Worm (Caenorhabditis elegans) whole organism, mixed stage, embryonic: ENCODE measurements around the gene C54C6.4.

Experiments
- M03D4.4 ChIP-seq: sonication (generic microtip); optimal IDR thresholded peaks from 2 replicates; lab custom pipeline; 2017; ENCODE audit warnings: mild to moderate bottlenecking, missing genetic modification characterization, missing compliant biosample characterization
- bed-3 ChIP-seq: fragments of 200-800 bp; sonication (Bioruptor generic); optimal IDR thresholded peaks from 3 replicates; lab custom pipeline; 2018; ENCODE audit warnings: mild to moderate bottlenecking, missing genetic modification characterization, moderate library complexity, missing compliant biosample characterization
- blmp-1 ChIP-seq: fragments of 150-350 bp; optimal IDR thresholded peaks from 2 replicates; lab custom pipeline; 2014; ENCODE audit warnings: missing biosample characterization, missing genetic modification characterization
- ceh-39 ChIP-seq: fragments of 150-350 bp; optimal IDR thresholded peaks from 2 replicates; lab custom pipeline; 2014; ENCODE audit warnings: missing biosample characterization, missing genetic modification characterization
- ceh-43 ChIP-seq: fragments of 200-800 bp; sonication (Bioruptor generic); optimal IDR thresholded peaks from 2 replicates; lab custom pipeline; 2018; ENCODE audit warnings: mild to moderate bottlenecking, missing genetic modification characterization, moderate library complexity, missing compliant biosample characterization
- ces-1 ChIP-seq: fragments of 150-350 bp; optimal IDR thresholded peaks from 2 replicates; lab custom pipeline; 2014; ENCODE audit warnings: missing biosample characterization, missing genetic modification reagents, missing genetic modification characterization
- cnd-1 ChIP-seq: fragments of 200-800 bp; sonication (Bioruptor generic); optimal IDR thresholded peaks from 2 replicates; lab custom pipeline; 2018; ENCODE audit warnings: mild to moderate bottlenecking, missing genetic modification characterization, missing compliant biosample characterization
- drap-1 ChIP-seq: fragments of 200-800 bp; sonication (Bioruptor generic); optimal IDR thresholded peaks from 3 replicates; lab custom pipeline; 2018; ENCODE audit warnings: mild to moderate bottlenecking, missing genetic modification characterization, missing compliant biosample characterization
- elt-1 ChIP-seq: sonication (generic microtip); optimal IDR thresholded peaks from 2 replicates; lab custom pipeline; 2017; ENCODE audit warnings: missing genetic modification characterization, mild to moderate bottlenecking, missing compliant biosample characterization, antibody characterized with exemption, moderate library complexity, borderline replicate concordance; ENCODE audit not compliant: insufficient read depth
- elt-3 ChIP-seq: fragments of 150-350 bp; optimal IDR thresholded peaks from 2 replicates; lab custom pipeline; 2014; ENCODE audit warnings: missing biosample characterization, missing genetic modification characterization
- flh-1 ChIP-seq: fragments of 200-800 bp; sonication (Bioruptor generic); optimal IDR thresholded peaks from 2 replicates; lab custom pipeline; 2018; ENCODE audit warnings: mild to moderate bottlenecking, missing genetic modification characterization, moderate library complexity, missing compliant biosample characterization
- ham-2 ChIP-seq: fragments of 200-800 bp; sonication (Bioruptor generic); optimal IDR thresholded peaks from 2 replicates; lab custom pipeline; 2018; ENCODE audit warnings: mild to moderate bottlenecking, missing genetic modification characterization, missing compliant biosample characterization
- hlh-1 ChIP-seq: fragments of 150-350 bp; optimal IDR thresholded peaks from 2 replicates; lab custom pipeline; 2014; ENCODE audit warnings: missing biosample characterization, missing genetic modification reagents, missing genetic modification characterization
- lin-13 ChIP-seq: fragments of 150-350 bp; optimal IDR thresholded peaks from 2 replicates; lab custom pipeline; 2014; ENCODE audit warnings: missing biosample characterization, missing genetic modification characterization
- lin-32 ChIP-seq: fragments of 200-800 bp; sonication (Bioruptor generic); optimal IDR thresholded peaks from 2 replicates; lab custom pipeline; 2018; ENCODE audit warnings: mild to moderate bottlenecking, missing genetic modification characterization, missing compliant biosample characterization
- lsy-2 ChIP-seq: fragments of 150-350 bp; optimal IDR thresholded peaks from 2 replicates; lab custom pipeline; 2014; ENCODE audit warnings: missing biosample characterization, missing genetic modification characterization
- mab-5 ChIP-seq: fragments of 150-350 bp; optimal IDR thresholded peaks from 2 replicates; lab custom pipeline; 2014; ENCODE audit warnings: missing biosample characterization, missing genetic modification characterization
- mep-1 ChIP-seq: fragments of 150-350 bp; optimal IDR thresholded peaks from 2 replicates; lab custom pipeline; 2017; ENCODE audit warnings: missing biosample characterization, missing genetic modification reagents, missing genetic modification characterization, inconsistent platforms
- mls-2 ChIP-seq: sonication (generic microtip); optimal IDR thresholded peaks from 2 replicates; lab custom pipeline; 2016; ENCODE audit warnings: mild to moderate bottlenecking, missing genetic modification characterization, moderate library complexity, missing compliant biosample characterization
- nhr-12 ChIP-seq: fragments of 150-350 bp; optimal IDR thresholded peaks from 2 replicates; lab custom pipeline; 2014; ENCODE audit warnings: missing biosample characterization, missing genetic modification characterization
- nhr-2 ChIP-seq: fragments of 150-350 bp; optimal IDR thresholded peaks from 2 replicates; lab custom pipeline; 2014; ENCODE audit warnings: missing biosample characterization, missing genetic modification characterization
- nhr-237 ChIP-seq: fragments of 150-350 bp; optimal IDR thresholded peaks from 2 replicates; lab custom pipeline; 2014; ENCODE audit warnings: missing biosample characterization, missing genetic modification characterization
- nhr-28 ChIP-seq: fragments of 150-350 bp; optimal IDR thresholded peaks from 2 replicates; lab custom pipeline; 2014; ENCODE audit warnings: missing biosample characterization, missing genetic modification characterization
- nhr-76 ChIP-seq: sonication (generic microtip); optimal IDR thresholded peaks from 2 replicates; lab custom pipeline; 2017; ENCODE audit warnings: missing biosample characterization, missing genetic modification characterization
- pha-4 ChIP-seq: fragments of 150-350 bp; optimal IDR thresholded peaks from 2 replicates; lab custom pipeline; 2018; ENCODE audit warnings: missing biosample characterization, missing genetic modification reagents, missing genetic modification characterization
- sem-2 ChIP-seq: fragments of 200-800 bp; sonication (Bioruptor generic); optimal IDR thresholded peaks from 2 replicates; lab custom pipeline; 2018; ENCODE audit warnings: mild to moderate bottlenecking, missing genetic modification characterization, missing compliant biosample characterization
- snpc-4 ChIP-seq: fragments of 150-350 bp; optimal IDR thresholded peaks from 2 replicates; lab custom pipeline; 2014; ENCODE audit warnings: missing biosample characterization, missing genetic modification characterization
- sptf-1 ChIP-seq: sonication (generic microtip); optimal IDR thresholded peaks from 2 replicates; lab custom pipeline; 2017; ENCODE audit warnings: mild to moderate bottlenecking, missing genetic modification characterization, moderate library complexity, missing compliant biosample characterization
- unc-120 ChIP-seq: sonication (generic microtip); optimal IDR thresholded peaks from 2 replicates; lab custom pipeline; 2017; ENCODE audit warnings: missing genetic modification characterization, missing compliant biosample characterization; ENCODE audit not compliant: poor library complexity, severe bottlenecking
- unc-39 ChIP-seq: fragments of 150-350 bp; optimal IDR thresholded peaks from 2 replicates; lab custom pipeline; 2014; ENCODE audit warnings: missing biosample characterization, missing genetic modification characterization
- zip-8 ChIP-seq: fragments of 150-350 bp; optimal IDR thresholded peaks from 2 replicates; lab custom pipeline; 2014; ENCODE audit warnings: missing biosample characterization, missing genetic modification characterization
- ztf-11 ChIP-seq: fragments of 150-350 bp; optimal IDR thresholded peaks from 2 replicates; lab custom pipeline; 2014; ENCODE audit warnings: missing biosample characterization, missing genetic modification characterization

Gene C54C6.4

DNA sequence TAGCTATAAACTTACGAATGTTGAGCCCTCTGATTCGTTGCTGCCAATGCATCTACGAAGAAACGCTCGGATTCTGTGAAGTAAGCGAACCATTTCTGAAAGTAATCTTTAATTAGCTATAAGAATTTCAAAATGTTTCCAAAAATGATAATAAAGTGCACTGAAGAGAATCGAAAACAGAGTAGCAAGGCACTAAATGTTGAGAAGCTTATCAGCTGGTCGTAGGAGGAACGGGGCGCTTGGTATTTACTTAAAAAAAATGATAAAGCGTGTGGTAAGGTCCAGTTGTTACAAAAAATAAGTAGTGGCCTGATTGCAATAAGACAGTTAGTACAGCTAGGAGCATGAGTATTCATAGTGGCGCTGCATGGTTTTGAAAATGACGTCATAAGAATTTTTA, 7.1 kb upstream of the C54C6.4 start, which contains the start of gene C54C6.7:
Gene C54C6.7 (minus strand): TSS at position 101 of the 400 bp plus-strand sequence.
- TF ChIP-seq zip-8 (tag; lab: Kevin White, UChicago) (peak; percentile 9), blmp-1 (tag; lab: Kevin White, UChicago) (no peak)

DNA sequence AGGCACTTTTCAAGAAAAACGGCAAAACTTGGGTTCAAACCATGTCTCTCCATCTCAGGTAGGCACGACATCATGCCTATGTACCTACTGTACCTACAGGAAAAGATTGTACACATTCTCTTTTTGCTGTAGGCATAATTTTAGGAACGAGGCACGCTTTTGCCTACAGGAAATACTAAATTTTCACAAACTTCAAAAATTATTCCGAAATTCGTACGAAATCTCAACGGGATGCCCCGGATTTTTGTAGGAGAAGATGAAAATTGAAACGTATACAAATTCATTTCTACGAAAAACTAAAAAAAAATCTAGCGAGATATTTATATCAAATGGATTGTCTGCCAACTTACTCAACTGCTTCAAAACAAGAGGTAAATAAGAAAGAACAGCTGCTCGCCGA, 5.4 kb upstream of the C54C6.4 start, which contains the start of gene C54C6.11:
Gene C54C6.11 (plus strand): TSS at position 301 of the 400 bp plus-strand sequence.
- TF ChIP-seq lsy-2 (tag; lab: Kevin White, UChicago) (no peak), unc-120 (tag; lab: Kevin White, UChicago) (no peak), nhr-237 (tag; lab: Kevin White, UChicago) (no peak), nhr-2 (tag; lab: Kevin White, UChicago) (no peak), flh-1 (GFP tag; lab: Kevin White, UChicago) (no peak), ceh-39 (tag; lab: Kevin White, UChicago) (no peak), hlh-1 (tag; lab: Kevin White, UChicago) (no peak), ceh-43 (GFP tag; lab: Kevin White, UChicago) (no peak), zip-8 (tag; lab: Kevin White, UChicago) (no peak)

DNA sequence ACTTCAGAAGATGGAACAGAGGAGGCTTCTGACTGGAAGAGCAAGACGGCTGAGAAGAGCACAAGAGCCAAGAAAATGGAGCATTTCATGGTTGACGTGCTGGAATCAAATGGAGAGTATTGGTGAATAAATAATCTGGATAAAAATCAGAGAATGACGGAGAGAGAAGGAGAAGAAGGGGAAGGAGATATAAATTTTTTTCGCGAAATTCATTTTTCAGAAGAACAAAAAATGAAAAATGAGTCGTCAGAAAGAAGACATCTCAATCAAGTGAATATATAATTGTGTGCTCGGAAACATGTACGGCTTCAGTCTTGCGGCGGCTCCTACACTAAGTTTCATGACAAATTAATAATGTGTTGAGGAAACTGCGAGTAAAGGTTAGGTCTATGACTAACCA, 3.7 kb upstream of the C54C6.4 start, which contains the start of gene C54C6.5:
Gene C54C6.5 (minus strand): TSS at position 101 of the 400 bp plus-strand sequence.
- TF ChIP-seq elt-3 (tag; lab: Kevin White, UChicago) (no peak), ces-1 (GFP tag; lab: Kevin White, UChicago) (no peak), mab-5 (no peak), unc-39 (no peak), pha-4 (tag; lab: Kevin White, UChicago) (no peak), cnd-1 (tag; lab: Kevin White, UChicago) (no peak), sem-2 (no peak), nhr-2 (tag; lab: Kevin White, UChicago) (no peak), lsy-2 (tag; lab: Kevin White, UChicago) (no peak), lin-32 (no peak), sptf-1 (tag; lab: Kevin White, UChicago) (no peak), ham-2 (GFP tag; lab: Kevin White, UChicago) (no peak), nhr-76 (tag; lab: Kevin White, UChicago) (no peak)

DNA sequence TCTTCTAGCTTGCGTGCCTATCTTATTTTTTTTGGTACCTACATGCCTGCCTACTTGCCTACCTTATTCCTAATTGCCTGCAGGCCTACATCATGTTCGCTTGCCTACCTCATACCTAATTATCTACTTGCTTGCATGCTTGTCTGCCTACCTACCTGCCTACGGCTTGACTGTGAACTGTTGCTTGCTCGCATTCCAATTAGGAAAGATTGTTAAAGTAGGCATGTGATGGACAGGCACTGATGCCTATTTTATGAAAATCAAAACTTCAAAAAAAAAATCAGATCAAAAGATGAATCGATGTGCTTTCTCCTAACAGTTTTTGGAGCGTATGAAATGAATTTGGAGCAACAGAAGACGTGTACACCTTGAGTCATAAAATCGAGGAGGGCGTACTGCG, 3.1 kb upstream of the C54C6.4 start:
- TF ChIP-seq lsy-2 (tag; lab: Kevin White, UChicago) (no peak), nhr-2 (tag; lab: Kevin White, UChicago) (no peak), unc-120 (tag; lab: Kevin White, UChicago) (no peak)
- TF ChIP-seq, all 35 proteins: peak for 0

DNA sequence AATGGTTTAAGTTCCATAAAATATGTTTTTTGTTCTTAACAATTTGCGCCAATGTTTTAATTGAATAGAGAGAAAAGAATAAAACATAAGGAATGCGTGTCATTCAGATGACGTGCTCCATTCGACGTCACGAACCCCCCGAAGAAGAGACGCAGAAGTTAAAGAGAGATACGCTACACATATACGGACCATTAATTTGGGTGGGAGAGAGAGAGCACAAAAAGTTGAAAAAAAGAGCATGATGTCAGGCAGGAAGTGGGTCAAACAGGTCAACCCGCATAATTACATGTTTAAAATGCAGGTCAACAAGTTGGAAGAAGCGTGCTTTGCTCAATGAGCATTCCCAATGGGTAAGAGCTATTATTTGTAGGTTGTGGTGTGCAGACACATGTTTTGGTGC, 6.8 kb downstream of the C54C6.4 start:
- TF ChIP-seq unc-39 = no peak
- no peak for TF ChIP-seq blmp-1 (tag; lab: Kevin White, UChicago)
- TF ChIP-seq M03D4.4 (tag; lab: Kevin White, UChicago) = no peak
- no peak for TF ChIP-seq lin-32
- TF ChIP-seq snpc-4 (tag; lab: Kevin White, UChicago) = no peak
- peak; percentile 9 for TF ChIP-seq ces-1 (GFP tag; lab: Kevin White, UChicago)
- TF ChIP-seq sem-2 = no peak

DNA sequence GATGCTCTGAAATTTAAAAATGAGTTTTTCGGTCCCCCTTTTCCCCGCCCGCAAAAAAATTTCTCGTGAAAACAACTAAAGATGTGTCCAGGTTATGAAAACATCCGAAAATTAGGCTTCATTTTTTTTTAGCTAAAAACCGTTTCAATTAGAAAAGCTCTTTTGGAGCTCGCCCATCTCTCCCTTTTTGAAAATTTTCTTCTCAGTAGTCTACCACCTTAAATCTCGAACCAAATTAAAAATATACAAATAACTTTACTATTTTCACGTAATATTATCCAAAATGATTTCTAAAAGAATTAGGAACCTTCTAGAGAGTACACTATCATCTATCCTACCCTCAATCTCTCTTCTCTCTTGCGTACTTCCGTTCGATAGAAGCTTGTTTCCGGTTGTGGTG, 8.8 kb downstream of the C54C6.4 start:
- no peak for TF ChIP-seq bed-3 (GFP tag; lab: Kevin White, UChicago)
- TF ChIP-seq ceh-43 (GFP tag; lab: Kevin White, UChicago) = no peak
- TF ChIP-seq nhr-12 (tag; lab: Kevin White, UChicago) = no peak
- no peak for TF ChIP-seq sem-2
- no peak for TF ChIP-seq nhr-28 (tag; lab: Kevin White, UChicago)
- TF ChIP-seq blmp-1 (tag; lab: Kevin White, UChicago) = no peak
- no peak for TF ChIP-seq flh-1 (GFP tag; lab: Kevin White, UChicago)
- TF ChIP-seq lin-32 = no peak
- TF ChIP-seq unc-39 = no peak
- no peak for TF ChIP-seq M03D4.4 (tag; lab: Kevin White, UChicago)
- TF ChIP-seq lsy-2 (tag; lab: Kevin White, UChicago) = no peak

DNA sequence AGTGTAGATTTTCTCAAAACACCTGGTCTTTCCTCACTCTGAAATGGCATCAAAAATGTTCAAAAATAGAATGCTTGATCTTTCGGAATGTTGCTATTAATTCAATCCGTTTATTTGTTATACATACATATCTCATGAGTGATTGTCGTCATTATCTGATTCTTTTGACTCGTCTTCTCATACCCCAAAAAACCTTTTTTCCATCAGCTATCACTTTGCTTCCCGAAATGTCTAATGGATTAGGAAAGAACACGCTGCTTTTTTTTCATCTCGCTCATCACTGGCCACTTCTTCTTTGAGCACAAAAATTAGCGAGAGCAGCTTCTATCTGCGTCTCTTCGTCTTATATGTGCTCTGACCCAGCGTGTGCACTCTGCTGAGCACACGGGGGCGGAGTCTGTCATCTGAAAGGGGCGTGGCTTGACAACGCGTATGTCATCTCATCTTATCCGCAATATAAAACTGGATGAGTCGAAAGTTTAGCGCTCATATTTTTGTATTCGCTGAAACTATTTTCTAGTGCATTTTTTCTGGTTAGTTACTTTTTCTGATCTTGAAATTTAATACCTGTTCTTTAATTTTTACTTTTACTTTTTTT, 11.4 kb downstream of the C54C6.4 start:
- no peak for TF ChIP-seq sptf-1 (tag; lab: Kevin White, UChicago)
- TF ChIP-seq mep-1 = no peak
- no peak for TF ChIP-seq mls-2 (tag; lab: Kevin White, UChicago)
- TF ChIP-seq pha-4 (tag; lab: Kevin White, UChicago) = no peak
- TF ChIP-seq nhr-28 (tag; lab: Kevin White, UChicago) = no peak
- no peak for TF ChIP-seq nhr-76 (tag; lab: Kevin White, UChicago)
- no peak for TF ChIP-seq lsy-2 (tag; lab: Kevin White, UChicago)
- TF ChIP-seq bed-3 (GFP tag; lab: Kevin White, UChicago) = no peak
- TF ChIP-seq lin-13 (tag; lab: Kevin White, UChicago) = no peak
- TF ChIP-seq unc-120 (tag; lab: Kevin White, UChicago) = no peak
- TF ChIP-seq nhr-237 (tag; lab: Kevin White, UChicago) = no peak
- no peak for TF ChIP-seq elt-1
- no peak for TF ChIP-seq hlh-1 (tag; lab: Kevin White, UChicago)
- TF ChIP-seq ztf-11 (tag; lab: Kevin White, UChicago) = no peak
- no peak for TF ChIP-seq nhr-2 (tag; lab: Kevin White, UChicago)
- no peak for TF ChIP-seq sem-2
- TF ChIP-seq zip-8 (tag; lab: Kevin White, UChicago) = no peak
- TF ChIP-seq drap-1 = no peak
- TF ChIP-seq mab-5 = no peak
